Fruit fly (Drosophila melanogaster): ENCODE data around the gene CG5262.

DNA sequence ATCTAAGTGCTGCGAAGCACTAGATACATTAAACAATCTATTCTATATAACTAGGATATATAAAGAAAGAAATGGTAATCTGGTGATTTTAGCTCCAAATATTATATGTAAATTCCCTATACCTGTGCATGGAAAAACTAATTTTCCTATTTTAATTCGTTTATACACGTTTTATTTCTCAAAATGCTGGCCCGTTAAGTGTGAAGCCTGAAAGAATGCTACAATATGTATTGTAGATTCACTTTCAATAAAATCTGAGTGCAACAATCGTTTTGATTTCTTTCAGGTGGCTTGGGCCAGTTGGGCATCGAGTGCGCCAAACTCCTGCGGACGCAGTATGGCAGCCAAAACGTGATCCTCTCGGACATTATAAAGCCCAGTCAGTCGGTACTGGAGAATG is 37.2 kb upstream of the CG5262 start:
- TF ChIP-seq CTCF (optimal IDR thresholded peaks at IDR 0.05), result no peak
- no peak for TF ChIP-seq CG8478 (optimal IDR thresholded peaks at IDR 0.05)
